Worm (Caenorhabditis elegans): Measurements from ENCODE around the gene best-5.

ce11 chrIII:9666239-9666638 lies 23.8 kb downstream of the best-5 start:
- TF ChIP-seq ztf-7 (tag; optimal IDR thresholded peaks at IDR 0.05) (no peak), tra-1 (GFP tag; IDR thresholded peaks at IDR 0.05) (no peak), R02D3.7 (tag; optimal IDR thresholded peaks at IDR 0.05) (no peak)
